Worm (Caenorhabditis elegans): ENCODE measurements around the gene Y116A8C.29.
A peak's percentile ranks its signal among the peaks of the same experiment; 100 is the strongest.

The Y116A8C.29 gene

DNA sequence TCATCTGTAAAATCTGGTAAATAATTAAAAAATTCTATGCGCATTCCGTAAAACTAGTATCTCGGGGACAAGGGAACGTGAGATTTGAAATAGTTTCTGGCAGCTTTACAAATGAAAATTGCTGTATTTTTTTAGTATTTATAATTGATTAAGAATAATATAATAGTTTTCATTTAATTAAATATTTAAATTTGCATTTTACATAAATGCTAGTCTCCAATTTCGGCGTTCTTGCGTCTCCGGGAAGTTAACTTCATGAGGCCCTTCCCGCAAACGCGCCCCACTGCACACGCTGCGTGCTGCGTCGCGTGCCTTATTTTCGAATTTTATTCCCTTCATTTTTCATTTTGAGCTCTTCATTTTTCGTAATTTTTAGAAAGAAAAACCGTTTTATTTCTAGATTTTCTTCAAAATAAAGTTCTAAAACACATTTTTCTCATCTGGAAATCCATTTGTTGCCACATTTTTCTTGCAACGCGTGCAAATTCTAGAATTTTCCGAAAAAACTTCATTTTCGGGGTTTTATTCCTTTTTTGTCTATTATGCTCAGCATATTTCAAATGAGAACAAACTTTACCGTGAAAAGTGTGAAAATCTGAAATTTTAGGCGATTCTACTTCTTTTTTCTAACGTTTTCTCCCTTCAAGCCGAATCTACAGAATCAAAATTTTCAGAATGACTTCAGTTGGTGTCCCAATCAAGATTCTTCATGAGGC is 6.3 kb upstream of the Y116A8C.29 start, which contains the start of the genes snx-13 and snr-1:
TSS of gene snx-13 (minus strand) at position 55 of the 716 bp plus-strand sequence.
TSS of gene snr-1 (plus strand) at position 666 of the 716 bp plus-strand sequence.
- TF ChIP-seq ZK337.2 (GFP tag; IDR thresholded peaks at IDR 0.05) (peak; percentile 74; the same call in 1 of the 2 replicates), jun-1 (tag; optimal IDR thresholded peaks at IDR 0.05) (no peak), Y48G9A.11 (GFP tag; IDR thresholded peaks at IDR 0.05) (peak; percentile 64), nhr-76 (tag; optimal IDR thresholded peaks at IDR 0.05) (no peak), dve-1 (tag; optimal IDR thresholded peaks at IDR 0.05; ENCODE audit: insufficient read depth) (peak; percentile 48), fos-1 (tag; optimal IDR thresholded peaks at IDR 0.05) (no peak), daf-8 (GFP tag; IDR thresholded peaks at IDR 0.05) (no peak), set-16 (GFP tag; IDR thresholded peaks at IDR 0.05) (0 out of 2 replicates have a peak, but pooled peaks have one; percentile 13), snpc-1.2 (GFP tag; IDR thresholded peaks at IDR 0.05) (peak; percentile 81), arid-1 (GFP tag; conservative IDR thresholded peaks at IDR 0.05) (peak; percentile 61; the same call in 1 of the 2 replicates), hmg-1.1 (GFP tag; IDR thresholded peaks at IDR 0.05) (peak; percentile 75), nhr-41 (GFP tag; IDR thresholded peaks at IDR 0.05) (no peak), mes-2 (tag; optimal IDR thresholded peaks at IDR 0.05; ENCODE audit: poor library complexity, severe bottlenecking) (peak; percentile 96), rbr-2 (tag; optimal IDR thresholded peaks at IDR 0.05) (peak; percentile 70), T20F7.1 (GFP tag; optimal IDR thresholded peaks at IDR 0.05) (peak; percentile 78), saeg-2 (GFP tag; IDR thresholded peaks at IDR 0.05) (no peak), tag-97 (GFP tag; IDR thresholded peaks at IDR 0.05) (no peak), hif-1 (tag; optimal IDR thresholded peaks at IDR 0.05) (peak in 1 of 2 experiments; percentile 95), ces-1 (GFP tag; optimal IDR thresholded peaks at IDR 0.05) (no peak), D1046.2 (GFP tag; IDR thresholded peaks at IDR 0.05) (peak; percentile 79; the same call in 1 of the 2 replicates), madf-9 (GFP tag; conservative IDR thresholded peaks at IDR 0.05) (peak; percentile 76; the same call in 1 of the 2 replicates), nhr-28 (tag; optimal IDR thresholded peaks at IDR 0.05) (peak; percentile 44), nhr-42 (GFP tag; IDR thresholded peaks at IDR 0.05) (no peak), lin-38 (GFP tag; IDR thresholded peaks at IDR 0.05) (peak; percentile 98), aha-1 (tag) (peak; percentile 97), skn-1 (tag; optimal IDR thresholded peaks at IDR 0.05) (no peak), F37D6.2 (tag; optimal IDR thresholded peaks at IDR 0.05) (peak; percentile 69), R02D3.7 (tag; optimal IDR thresholded peaks at IDR 0.05) (no peak), madf-5 (GFP tag; IDR thresholded peaks at IDR 0.05) (0 out of 4 replicates have a peak, but pooled peaks of 1 of the 2 experiments have one; percentile 62), hlh-30 (tag; optimal IDR thresholded peaks at IDR 0.05; ENCODE audit: insufficient read depth) (peak; percentile 64), dmd-9 (GFP tag; IDR thresholded peaks at IDR 0.05) (peak; percentile 80), spr-1 (tag; optimal IDR thresholded peaks at IDR 0.05) (peak; percentile 40), ceh-44 (GFP tag; IDR thresholded peaks at IDR 0.05) (peak; percentile 84), F49E8.2 (tag; optimal IDR thresholded peaks at IDR 0.05; ENCODE audit: borderline replicate concordance) (peak; percentile 3), daf-16 (GFP tag; optimal IDR thresholded peaks at IDR 0.05) (peak in 1 of 2 experiments; percentile 30), daf-16 (tag; optimal IDR thresholded peaks at IDR 0.05) (peak; percentile 39), nhr-77 (tag; optimal IDR thresholded peaks at IDR 0.05) (peak; percentile 60), vab-7 (GFP tag; IDR thresholded peaks at IDR 0.05) (peak; percentile 86), mep-1 (tag; optimal IDR thresholded peaks at IDR 0.05) (peak; percentile 82), F10B5.3 (tag; optimal IDR thresholded peaks at IDR 0.05) (no peak), nhr-102 (tag; optimal IDR thresholded peaks at IDR 0.05) (peak; percentile 38), hlh-11 (tag; optimal IDR thresholded peaks at IDR 0.05) (no peak), egl-27 (tag; optimal IDR thresholded peaks at IDR 0.05) (no peak), pha-4 (GFP tag; IDR thresholded peaks at IDR 0.05) (peak; percentile 60; the same call in 1 of the 2 replicates), pha-4 (tag; optimal IDR thresholded peaks at IDR 0.05) (no peak), sdz-12 (GFP tag; optimal IDR thresholded peaks at IDR 0.05) (peak; percentile 89), nhr-11 (tag; optimal IDR thresholded peaks at IDR 0.05) (peak; percentile 17), ztf-7 (tag; optimal IDR thresholded peaks at IDR 0.05) (no peak), mdl-1 (tag; optimal IDR thresholded peaks at IDR 0.05) (peak in 1 of 2 experiments; percentile 65), lin-13 (GFP tag; optimal IDR thresholded peaks at IDR 0.05) (peak; percentile 50)

Data from whole organism, L4 larva.